Fruit fly (Drosophila melanogaster) whole organism, embryonic: Measurements from ENCODE around the gene Reg-2.
A peak's percentile ranks its signal among the peaks of the same experiment; 100 is the strongest.

ENCODE experiments used
- ATbp ChIP-seq: fragments of 200-800 bp; sonication (Bioruptor generic); optimal IDR thresholded peaks from 2 replicates; lab custom pipeline; 2017; ENCODE audit warnings: missing biosample characterization, mild to moderate bottlenecking, missing genetic modification characterization, missing genetic modification reagents
- Adf1 ChIP-seq: fragments of 200-800 bp; sonication (Bioruptor generic); IDR thresholded peaks from 2 replicates; pipeline ENCODE4 v1.3.6; 2022; ENCODE audit warnings: missing biosample characterization, missing genetic modification characterization
- Aef1 ChIP-seq: fragments of 200-800 bp; sonication (Bioruptor generic); IDR thresholded peaks from 3 replicates; pipeline ENCODE4 v1.3.6; 2022; ENCODE audit warnings: missing biosample characterization, missing genetic modification characterization
- Awh ChIP-seq: fragments of 200-800 bp; sonication (Bioruptor generic); IDR thresholded peaks from 2 replicates; pipeline ENCODE4, ENCODE4 v1.3.6; 2022; ENCODE audit warnings: missing biosample characterization, missing genetic modification characterization
- Bgb ChIP-seq: fragments of 200-800 bp; sonication (Bioruptor generic); IDR thresholded peaks from 2 replicates; pipeline ENCODE4 v1.3.6; 2022; ENCODE audit warnings: missing biosample characterization, missing genetic modification characterization; ENCODE audit not compliant: partially characterized antibody
- BtbVII ChIP-seq: fragments of 200-800 bp; sonication (Bioruptor generic); optimal IDR thresholded peaks from 3 replicates; lab custom pipeline; 2017; ENCODE audit warnings: missing biosample characterization, mild to moderate bottlenecking, missing genetic modification characterization
- CG10431 ChIP-seq: fragments of 200-800 bp; sonication (Bioruptor generic); optimal IDR thresholded peaks from 3 replicates; lab custom pipeline; 2018; ENCODE audit warnings: missing biosample characterization, mild to moderate bottlenecking, missing genetic modification characterization
- CG10462 ChIP-seq: fragments of 200-800 bp; sonication (Bioruptor generic); optimal IDR thresholded peaks from 2 replicates; lab custom pipeline; 2016; ENCODE audit warnings: missing biosample characterization, missing genetic modification characterization
- CG10565 ChIP-seq: fragments of 200-800 bp; sonication (Bioruptor generic); optimal IDR thresholded peaks from 3 replicates; lab custom pipeline; 2016; ENCODE audit warnings: missing biosample characterization, mild to moderate bottlenecking, missing genetic modification characterization
- CG11456 ChIP-seq: fragments of 200-800 bp; sonication (Bioruptor generic); IDR thresholded peaks from 3 replicates; pipeline ENCODE4 v1.3.6; 2022; ENCODE audit warnings: missing biosample characterization, missing genetic modification characterization
- CG11695 ChIP-seq: fragments of 200-800 bp; sonication (Bioruptor generic); IDR thresholded peaks from 3 replicates; pipeline ENCODE4 v1.3.6; 2022; ENCODE audit warnings: missing biosample characterization, missing genetic modification characterization
- CG11723 ChIP-seq: fragments of 200-800 bp; sonication (Bioruptor generic); optimal IDR thresholded peaks from 2 replicates; lab custom pipeline; 2017; ENCODE audit warnings: missing biosample characterization, mild to moderate bottlenecking, missing genetic modification characterization
- CG13287 ChIP-seq: fragments of 200-800 bp; sonication (Bioruptor generic); IDR thresholded peaks from 2 replicates; pipeline ENCODE4 v1.3.6; 2022; ENCODE audit warnings: missing biosample characterization, missing genetic modification characterization; ENCODE audit not compliant: partially characterized antibody
- CG13775 ChIP-seq: fragments of 200-800 bp; sonication (Bioruptor generic); optimal IDR thresholded peaks from 3 replicates; lab custom pipeline; 2017; ENCODE audit warnings: missing biosample characterization, mild to moderate bottlenecking, missing genetic modification characterization
- CG14965 ChIP-seq: fragments of 200-800 bp; sonication (Bioruptor generic); optimal IDR thresholded peaks from 2 replicates; lab custom pipeline; 2016; ENCODE audit warnings: missing biosample characterization, missing genetic modification characterization, borderline replicate concordance
- CG1529 ChIP-seq: fragments of 200-800 bp; sonication (Bioruptor generic); optimal IDR thresholded peaks from 3 replicates; lab custom pipeline; 2018; ENCODE audit warnings: missing biosample characterization, missing genetic modification characterization
- CG17328 ChIP-seq: fragments of 200-800 bp; sonication (Bioruptor generic); IDR thresholded peaks from 2 replicates; pipeline ENCODE4 v1.3.6; 2022; ENCODE audit warnings: missing biosample characterization, missing genetic modification characterization
- CG3847 ChIP-seq: fragments of 200-800 bp; sonication (Bioruptor generic); IDR thresholded peaks from 2 replicates; pipeline ENCODE4 v1.3.6; 2022; ENCODE audit warnings: missing biosample characterization, missing genetic modification characterization
- CG4617 ChIP-seq: fragments of 200-800 bp; sonication (Bioruptor generic); optimal IDR thresholded peaks from 3 replicates; lab custom pipeline; 2016; ENCODE audit warnings: missing biosample characterization, missing genetic modification characterization, borderline replicate concordance
- CG4854 ChIP-seq: fragments of 200-800 bp; sonication (Bioruptor generic); optimal IDR thresholded peaks from 2 replicates; lab custom pipeline; 2016; ENCODE audit warnings: missing biosample characterization, missing genetic modification characterization, inconsistent platforms
- CG6175 ChIP-seq: fragments of 200-800 bp; sonication (Bioruptor generic); IDR thresholded peaks from 3 replicates; pipeline ENCODE4 v1.3.6; 2022; ENCODE audit warnings: missing biosample characterization, missing genetic modification characterization
- CG6654 ChIP-seq: fragments of 200-800 bp; sonication (Bioruptor generic); optimal IDR thresholded peaks from 2 replicates; lab custom pipeline; 2017; ENCODE audit warnings: missing biosample characterization, mild to moderate bottlenecking, missing genetic modification characterization
- CG7745 ChIP-seq: fragments of 200-800 bp; sonication (Bioruptor generic); optimal IDR thresholded peaks from 2 replicates; lab custom pipeline; 2018; ENCODE audit warnings: missing biosample characterization, mild to moderate bottlenecking, missing genetic modification characterization, moderate library complexity
- CG8478 ChIP-seq: fragments of >200 bp; optimal IDR thresholded peaks from 2 replicates; lab custom pipeline; 2018
- CG8924 ChIP-seq: fragments of 200-800 bp; optimal IDR thresholded peaks from 3 replicates; lab custom pipeline; 2019; ENCODE audit warnings: missing biosample characterization, mild to moderate bottlenecking, missing genetic modification characterization, moderate library complexity
- CG8944 ChIP-seq: fragments of 200-800 bp; sonication (Bioruptor generic); optimal IDR thresholded peaks from 3 replicates; lab custom pipeline; 2016; ENCODE audit warnings: missing biosample characterization, missing genetic modification characterization
- CG9215 ChIP-seq: fragments of 200-800 bp; sonication (Bioruptor generic); IDR thresholded peaks from 2 replicates; pipeline ENCODE4 v1.3.6; 2022; ENCODE audit warnings: missing biosample characterization, missing genetic modification characterization
- CoRest ChIP-seq: fragments of 200-800 bp; sonication (Bioruptor generic); optimal IDR thresholded peaks from 3 replicates; lab custom pipeline; 2018; ENCODE audit warnings: missing biosample characterization, mild to moderate bottlenecking, missing genetic modification characterization, moderate library complexity
- Dll ChIP-seq: fragments of 200-800 bp; sonication (Bioruptor generic); IDR thresholded peaks from 4 replicates; pipeline ENCODE4 v1.3.6; 2022; ENCODE audit warnings: missing biosample characterization, missing genetic modification characterization; ENCODE audit not compliant: partially characterized antibody
- H15 ChIP-seq: fragments of 200-800 bp; sonication (Bioruptor generic); IDR thresholded peaks from 3 replicates; pipeline ENCODE4 v1.3.6; 2022; ENCODE audit warnings: missing biosample characterization, missing genetic modification characterization
- Hr3 ChIP-seq: fragments of 200-800 bp; sonication (Bioruptor generic); optimal IDR thresholded peaks from 3 replicates; lab custom pipeline; 2016; ENCODE audit warnings: missing biosample characterization, missing genetic modification characterization
- NFAT ChIP-seq: fragments of 200-800 bp; sonication (Bioruptor generic); IDR thresholded peaks from 2 replicates; pipeline ENCODE4 v1.3.6; 2022; ENCODE audit warnings: missing biosample characterization, missing genetic modification characterization
- Poxn ChIP-seq: fragments of 200-800 bp; sonication (Bioruptor generic); IDR thresholded peaks from 2 replicates; pipeline ENCODE4 v1.3.6; 2022; ENCODE audit warnings: missing biosample characterization, missing genetic modification characterization
- ac ChIP-seq: fragments of 200-800 bp; sonication (Bioruptor generic); optimal IDR thresholded peaks from 3 replicates; lab custom pipeline; 2017; ENCODE audit warnings: missing biosample characterization, mild to moderate bottlenecking, missing genetic modification characterization
- cato ChIP-seq: fragments of 200-800 bp; sonication (Bioruptor generic); optimal IDR thresholded peaks from 2 replicates; lab custom pipeline; 2016; ENCODE audit warnings: missing biosample characterization, missing genetic modification characterization, borderline replicate concordance
- dati ChIP-seq: fragments of 200-800 bp; sonication (Bioruptor generic); IDR thresholded peaks from 2 replicates; pipeline ENCODE4 v1.3.6; 2022; ENCODE audit warnings: missing biosample characterization, missing genetic modification characterization
- dysf ChIP-seq: fragments of 200-800 bp; sonication (Bioruptor generic); IDR thresholded peaks from 3 replicates; pipeline ENCODE4 v1.3.6; 2022; ENCODE audit warnings: missing biosample characterization, missing genetic modification characterization
- emc ChIP-seq: fragments of 200-800 bp; sonication (Bioruptor generic); optimal IDR thresholded peaks from 2 replicates; lab custom pipeline; 2016; ENCODE audit warnings: missing biosample characterization, missing genetic modification characterization
- ems ChIP-seq: fragments of 200-800 bp; sonication (Bioruptor generic); optimal IDR thresholded peaks from 3 replicates; lab custom pipeline; 2016; ENCODE audit warnings: missing biosample characterization, missing genetic modification characterization
- ftz-f1 ChIP-seq: fragments of 200-800 bp; sonication (Bioruptor generic); optimal IDR thresholded peaks from 2 replicates; lab custom pipeline; 2016; ENCODE audit warnings: missing biosample characterization, missing genetic modification characterization
- inv ChIP-seq: fragments of 200-800 bp; sonication (Bioruptor generic); IDR thresholded peaks from 2 replicates; pipeline ENCODE4 v1.3.6; 2022; ENCODE audit warnings: missing biosample characterization, missing genetic modification characterization; ENCODE audit not compliant: partially characterized antibody
- jumu ChIP-seq: fragments of 200-800 bp; sonication (Bioruptor generic); optimal IDR thresholded peaks from 3 replicates; lab custom pipeline; 2016; ENCODE audit warnings: missing biosample characterization, missing genetic modification characterization
- lola ChIP-seq, 3 experiments: fragments of >200 bp in 2 of 3; fragments of 200-800 bp in 1 of 3; sonication (Bioruptor generic) in 1 of 3; optimal IDR thresholded peaks; 2 replicates each; lab custom pipeline; 2017 to 2019; ENCODE audit warnings: missing biosample characterization in 3 of 3, missing genetic modification characterization in 3 of 3, mild to moderate bottlenecking in 1 of 3, moderate library complexity in 1 of 3
- lov ChIP-seq, 2 experiments: fragments of 200-800 bp in 1 of 2; fragments of >200 bp in 1 of 2; sonication (Bioruptor generic) in 1 of 2; IDR thresholded peaks in 1 of 2; optimal IDR thresholded peaks in 1 of 2; 2 replicates in 1 of 2; 3 replicates in 1 of 2; pipeline versions ENCODE4 v1.3.6 to Lab custom; 2017 to 2022; ENCODE audit warnings: missing biosample characterization in 1 of 2, missing genetic modification characterization in 1 of 2
- sima ChIP-seq: fragments of 200-800 bp; sonication (Bioruptor generic); optimal IDR thresholded peaks from 2 replicates; lab custom pipeline; 2016; ENCODE audit warnings: missing biosample characterization, missing genetic modification characterization
- tgo ChIP-seq: fragments of 200-800 bp; sonication (Bioruptor generic); IDR thresholded peaks from 3 replicates; pipeline ENCODE4 v1.3.6; 2022; ENCODE audit warnings: missing biosample characterization, missing genetic modification characterization
- unc-4 ChIP-seq: fragments of 200-800 bp; sonication (Bioruptor generic); IDR thresholded peaks from 2 replicates; pipeline ENCODE4 v1.3.6; 2022; ENCODE audit warnings: missing biosample characterization, missing genetic modification characterization; ENCODE audit not compliant: partially characterized antibody
- zen2 ChIP-seq: fragments of 200-800 bp; sonication (Bioruptor generic); IDR thresholded peaks from 3 replicates; pipeline ENCODE4 v1.3.6; 2022; ENCODE audit warnings: missing biosample characterization, missing genetic modification characterization; ENCODE audit not compliant: partially characterized antibody

Reg-2 gene

dm6 chr3L:589290-590281 lies 16.8 kb downstream of the Reg-2 start (continued):
- TF ChIP-seq Aef1 (GFP tag; lab: Robert Waterston, UW) (peak; percentile 89), CG11695 (GFP tag; lab: Robert Waterston, UW) (peak; percentile 87), Poxn (GFP tag; lab: Robert Waterston, UW) (peak; percentile 75), Bgb (GFP tag; lab: Robert Waterston, UW) (no peak), CG14965 (GFP tag; lab: Kevin White, UChicago) (peak; percentile 48), dati (GFP tag; lab: Robert Waterston, UW) (peak; percentile 83), CG8478 (lab: Kevin White, UChicago) (no peak), emc (GFP tag; lab: Kevin White, UChicago) (peak; percentile 81), Awh (GFP tag; lab: Robert Waterston, UW) (peak; percentile 84), tgo (GFP tag; lab: Robert Waterston, UW) (peak; percentile 90), inv (no peak), CG10431 (GFP tag; lab: Kevin White, UChicago) (peak; percentile 74), H15 (peak; percentile 92), CG17328 (peak; percentile 93), ac (GFP tag; lab: Kevin White, UChicago) (peak; percentile 71), CG10462 (GFP tag; lab: Kevin White, UChicago) (peak; percentile 57), jumu (GFP tag; lab: Kevin White, UChicago) (peak; percentile 94), Adf1 (GFP tag; lab: Robert Waterston, UW) (peak; percentile 79), ATbp (peak; percentile 88), ems (GFP tag; lab: Kevin White, UChicago) (peak; percentile 89), CG10565 (GFP tag; lab: Kevin White, UChicago) (peak; percentile 37), CG11723 (GFP tag; lab: Kevin White, UChicago) (peak; percentile 85), CG4854 (peak; percentile 73), CG4617 (peak; percentile 62), lola (GFP tag; optimal IDR thresholded peaks at IDR 0.05; lab: Kevin White, UChicago) (peak in 1 of 3 experiments; percentile 80), CG6175 (GFP tag; lab: Robert Waterston, UW) (peak; percentile 86), sima (GFP tag; lab: Kevin White, UChicago) (peak; percentile 74), dysf (GFP tag; lab: Robert Waterston, UW) (peak; percentile 94), CG8944 (peak; percentile 92), Dll (GFP tag; lab: Robert Waterston, UW) (no peak), CG9215 (GFP tag; lab: Robert Waterston, UW) (peak; percentile 87), CG6654 (GFP tag; lab: Kevin White, UChicago) (peak; percentile 52), CG8924 (peak; percentile 92), lov (optimal IDR thresholded peaks at IDR 0.05; lab: Kevin White, UChicago) (no peak), lov (GFP tag; IDR thresholded peaks at IDR 0.05; lab: Robert Waterston, UW) (peak; percentile 94), CG13287 (GFP tag; lab: Robert Waterston, UW) (no peak), CG7745 (tag; lab: Kevin White, UChicago) (peak; percentile 40), CG1529 (GFP tag; lab: Kevin White, UChicago) (peak; percentile 79), Hr3 (GFP tag; lab: Kevin White, UChicago) (peak; percentile 84), zen2 (GFP tag; lab: Robert Waterston, UW) (no peak), CoRest (peak; percentile 87), CG13775 (GFP tag; lab: Kevin White, UChicago) (peak; percentile 97), unc-4 (GFP tag; lab: Robert Waterston, UW) (no peak), CG3847 (peak; percentile 90), BtbVII (GFP tag; lab: Kevin White, UChicago) (peak; percentile 83), NFAT (GFP tag; lab: Robert Waterston, UW) (peak; percentile 94), ftz-f1 (GFP tag; lab: Kevin White, UChicago) (peak; percentile 55), cato (GFP tag; lab: Kevin White, UChicago) (peak; percentile 61), CG11456 (GFP tag; lab: Robert Waterston, UW) (peak; percentile 95)
